Fruit fly (Drosophila melanogaster) whole organism: ENCODE measurements around the gene lwr.

ENCODE experiments used
- CG8478 ChIP-seq: fragments of >200 bp; optimal IDR thresholded peaks from 2 replicates; lab custom pipeline; 2018; ENCODE audit warnings: inconsistent platforms
- Dll ChIP-seq: fragments of >200 bp; optimal IDR thresholded peaks from 2 replicates; lab custom pipeline; 2017
- pan ChIP-seq: fragments of >200 bp; optimal IDR thresholded peaks from 2 replicates; lab custom pipeline; 2017
- psq ChIP-seq: fragments of >200 bp; optimal IDR thresholded peaks from 2 replicates; lab custom pipeline; 2017

- no peak for TF ChIP-seq CG8478 (lab: Kevin White, UChicago)
- TF ChIP-seq Dll (lab: Kevin White, UChicago): no peak
- TF ChIP-seq psq (lab: Kevin White, UChicago): no peak
- TF ChIP-seq pan (lab: Kevin White, UChicago): no peak
These were observed 34.8 kb upstream of the lwr start, which contains the start of gene Pph13 for dm6 chr2L:577186-577585.
